Fruit fly (Drosophila melanogaster) whole organism, wandering third instar larva: ENCODE data around the gene CG18262.

Experiments used
- Abd-B ChIP-seq: fragments of >200 bp; optimal IDR thresholded peaks from 2 replicates; lab custom pipeline; 2017; ENCODE audit warnings: missing biosample characterization, missing genetic modification characterization
- CG9705 ChIP-seq: fragments of 200-800 bp; sonication (Bioruptor generic); optimal IDR thresholded peaks from 2 replicates; lab custom pipeline; 2018; ENCODE audit warnings: missing biosample characterization, mild to moderate bottlenecking, missing genetic modification characterization
- Dif ChIP-seq: fragments of 200-275, 200-300 bp; sonication (Bioruptor generic); optimal IDR thresholded peaks from 2 replicates; lab custom pipeline; 2018; ENCODE audit warnings: missing biosample characterization, missing genetic modification characterization; ENCODE audit not compliant: partially characterized antibody
- GATAd ChIP-seq: sonication (Bioruptor generic); optimal IDR thresholded peaks from 2 replicates; lab custom pipeline; 2016; ENCODE audit warnings: missing biosample characterization, missing genetic modification characterization
- HLH106 ChIP-seq: fragments of 200-800 bp; optimal IDR thresholded peaks from 3 replicates; lab custom pipeline; 2019; ENCODE audit warnings: missing biosample characterization, mild to moderate bottlenecking, missing genetic modification characterization, moderate library complexity
- Hnf4 ChIP-seq: fragments of 200-800 bp; sonication (Bioruptor generic); optimal IDR thresholded peaks from 2 replicates; lab custom pipeline; 2016; ENCODE audit warnings: missing biosample characterization, mild to moderate bottlenecking, missing genetic modification characterization
- Hr78 ChIP-seq: fragments of >200 bp; optimal IDR thresholded peaks from 2 replicates; lab custom pipeline; 2017; ENCODE audit warnings: missing biosample characterization, missing genetic modification characterization
- Hr83 ChIP-seq: fragments of 200-300 bp; sonication (Bioruptor generic); optimal IDR thresholded peaks from 2 replicates; lab custom pipeline; 2016; ENCODE audit warnings: missing biosample characterization, mild to moderate bottlenecking, missing genetic modification characterization, moderate library complexity; ENCODE audit not compliant: poor library complexity, severe bottlenecking
- Mio ChIP-seq: sonication (Bioruptor generic); optimal IDR thresholded peaks from 2 replicates; lab custom pipeline; 2016; ENCODE audit warnings: missing biosample characterization, missing genetic modification characterization
- N ChIP-seq: fragments of >200 bp; optimal IDR thresholded peaks from 2 replicates; lab custom pipeline; 2018; ENCODE audit warnings: missing biosample characterization, missing external identifiers, missing genetic modification characterization
- OdsH ChIP-seq: fragments of 200-800 bp; sonication (Bioruptor generic); optimal IDR thresholded peaks from 2 replicates; lab custom pipeline; 2016; ENCODE audit warnings: missing biosample characterization, mild to moderate bottlenecking, missing genetic modification characterization
- Rel ChIP-seq, 2 experiments: fragments of 200-800 bp; sonication (Bioruptor generic) in 1 of 2; optimal IDR thresholded peaks; 2 replicates in 1 of 2; 3 replicates in 1 of 2; lab custom pipeline; 2016 to 2019; ENCODE audit warnings: mild to moderate bottlenecking in 2 of 2, missing biosample characterization in 2 of 2, missing genetic modification characterization in 2 of 2, moderate library complexity in 1 of 2
- Sp1 ChIP-seq: fragments of 200-800 bp; sonication (Bioruptor generic); optimal IDR thresholded peaks from 3 replicates; lab custom pipeline; 2019; ENCODE audit warnings: missing biosample characterization, mild to moderate bottlenecking, missing genetic modification characterization, moderate library complexity
- br ChIP-seq: fragments of 200-800 bp; sonication (Bioruptor generic); optimal IDR thresholded peaks from 2 replicates; lab custom pipeline; 2016; ENCODE audit warnings: missing biosample characterization, missing genetic modification characterization
- brk ChIP-seq: fragments of 200-800 bp; sonication (Bioruptor generic); optimal IDR thresholded peaks from 2 replicates; lab custom pipeline; 2016; ENCODE audit warnings: missing biosample characterization, mild to moderate bottlenecking, missing genetic modification characterization
- dl ChIP-seq, 2 experiments: fragments of 175-275, 200-275 bp in 1 of 2; fragments of 200-275 bp in 1 of 2; sonication (Bioruptor generic); optimal IDR thresholded peaks; lab custom pipeline; 2018; ENCODE audit warnings: mild to moderate bottlenecking in 2 of 2, missing biosample characterization in 2 of 2, missing genetic modification characterization in 2 of 2, moderate library complexity in 2 of 2; ENCODE audit not compliant: partially characterized antibody in 2 of 2, insufficient read depth in 1 of 2
- dmrt93B ChIP-seq: fragments of 200-800 bp; sonication (Bioruptor generic); optimal IDR thresholded peaks from 2 replicates; lab custom pipeline; 2018; ENCODE audit warnings: missing biosample characterization, mild to moderate bottlenecking, missing genetic modification characterization
- dsf ChIP-seq: sonication (Bioruptor generic); optimal IDR thresholded peaks from 2 replicates; lab custom pipeline; 2016; ENCODE audit warnings: missing biosample characterization, missing genetic modification characterization, borderline replicate concordance
- ey ChIP-seq: fragments of 200-800 bp; sonication (Bioruptor generic); optimal IDR thresholded peaks from 2 replicates; lab custom pipeline; 2016; ENCODE audit warnings: missing biosample characterization, missing genetic modification characterization
- foxo ChIP-seq, 2 experiments: fragments of 200-800 bp; sonication (Bioruptor generic); optimal IDR thresholded peaks; 2 replicates in 1 of 2; 3 replicates in 1 of 2; lab custom pipeline; 2016 to 2017; ENCODE audit warnings: missing biosample characterization in 2 of 2, missing genetic modification characterization in 2 of 2
- h ChIP-seq: fragments of 200-800 bp; sonication (Bioruptor generic); optimal IDR thresholded peaks from 3 replicates; lab custom pipeline; 2016; ENCODE audit warnings: missing biosample characterization, mild to moderate bottlenecking, missing genetic modification characterization
- jim ChIP-seq: fragments of 175-275, 200-325 bp; sonication (Bioruptor generic); optimal IDR thresholded peaks from 2 replicates; lab custom pipeline; 2016; ENCODE audit warnings: missing biosample characterization, mild to moderate bottlenecking, missing genetic modification characterization
- psq ChIP-seq: fragments of 200-800 bp; sonication (Bioruptor generic); optimal IDR thresholded peaks from 3 replicates; lab custom pipeline; 2017; ENCODE audit warnings: missing biosample characterization, mild to moderate bottlenecking, missing genetic modification characterization, moderate library complexity
- rgr ChIP-seq: fragments of 200-800 bp; sonication (Bioruptor generic); optimal IDR thresholded peaks from 3 replicates; lab custom pipeline; 2016; ENCODE audit warnings: missing biosample characterization, mild to moderate bottlenecking, missing genetic modification characterization
- sage ChIP-seq: fragments of 200-800 bp; sonication (Bioruptor generic); optimal IDR thresholded peaks from 2 replicates; lab custom pipeline; 2016; ENCODE audit warnings: missing biosample characterization, mild to moderate bottlenecking, missing genetic modification characterization
- sv ChIP-seq: fragments of 200-800 bp; sonication (Bioruptor generic); optimal IDR thresholded peaks from 3 replicates; lab custom pipeline; 2016; ENCODE audit warnings: missing biosample characterization, missing genetic modification characterization
- tai ChIP-seq: sonication (Bioruptor generic); optimal IDR thresholded peaks from 2 replicates; lab custom pipeline; 2016; ENCODE audit warnings: missing biosample characterization, missing genetic modification characterization
- usp ChIP-seq: fragments of >200 bp; optimal IDR thresholded peaks from 2 replicates; lab custom pipeline; 2017; ENCODE audit warnings: missing biosample characterization, missing genetic modification characterization
- woc ChIP-seq: sonication (Bioruptor generic); optimal IDR thresholded peaks from 2 replicates; lab custom pipeline; 2016; ENCODE audit warnings: missing biosample characterization, mild to moderate bottlenecking, missing genetic modification characterization

Gene CG18262

DNA sequence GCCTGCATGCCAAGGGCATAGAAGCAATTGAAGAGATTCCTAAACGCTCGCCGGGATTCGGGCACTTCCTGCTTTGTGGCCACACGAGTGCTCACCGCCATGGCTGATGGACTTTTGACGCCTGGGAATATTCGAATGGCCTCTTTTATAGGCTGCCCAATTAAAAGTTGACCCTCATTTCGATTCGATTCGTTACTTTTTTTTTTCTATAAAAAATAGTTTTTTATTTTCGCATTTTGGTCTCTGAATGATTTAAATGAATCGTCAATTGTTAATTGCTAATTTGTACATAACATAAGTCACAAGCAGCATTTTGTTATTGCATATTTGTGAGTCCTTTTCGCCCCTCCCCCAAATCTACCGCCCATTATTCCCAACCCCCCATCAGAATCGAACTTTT lies 12.9 kb downstream of the CG18262 start, which contains the start of gene Or7a:
Gene Or7a, minus strand, starts transcription at position 101 of the 400 bp plus-strand sequence.
- TF ChIP-seq Mio (GFP tag; lab: Kevin White, UChicago) (no peak), brk (GFP tag; lab: Kevin White, UChicago) (no peak), psq (GFP tag; lab: Kevin White, UChicago) (no peak), dsf (GFP tag; lab: Kevin White, UChicago) (no peak)

DNA sequence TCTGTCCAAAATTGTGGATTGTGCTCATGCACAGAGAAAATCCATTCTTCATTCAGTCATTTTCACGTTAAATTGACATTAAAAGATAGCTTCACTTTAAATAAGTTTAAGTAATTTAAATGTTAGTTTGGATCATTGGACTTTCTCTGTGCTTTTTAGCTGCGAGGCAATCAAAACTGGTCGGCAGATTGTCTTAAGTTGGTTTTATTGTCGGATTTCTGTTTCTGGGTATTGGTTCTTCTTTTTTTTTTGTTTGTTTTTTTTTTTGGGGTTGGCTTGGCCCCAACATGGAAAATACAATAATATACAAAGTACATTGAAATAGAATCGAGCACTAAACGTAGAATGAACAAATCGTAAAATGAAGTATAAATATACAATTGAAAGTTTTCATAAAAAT lies 17.4 kb downstream of the CG18262 start, which contains the start of gene CG2278:
Gene CG2278, minus strand, starts transcription at position 101 of the 400 bp plus-strand sequence.
- no peak for TF ChIP-seq foxo (GFP tag; optimal IDR thresholded peaks at IDR 0.05; lab: Kevin White, UChicago)
- TF ChIP-seq usp, result no peak
- TF ChIP-seq Dif (GFP tag; lab: Kevin White, UChicago), result no peak
- no peak for TF ChIP-seq woc (GFP tag; lab: Kevin White, UChicago)
- TF ChIP-seq br (GFP tag; lab: Kevin White, UChicago), result no peak
- TF ChIP-seq rgr (GFP tag; lab: Kevin White, UChicago), result no peak
- no peak for TF ChIP-seq jim (GFP tag; lab: Kevin White, UChicago)
- no peak for TF ChIP-seq Hnf4 (GFP tag; lab: Kevin White, UChicago)
- TF ChIP-seq ey (GFP tag; lab: Kevin White, UChicago), result no peak
- TF ChIP-seq psq (GFP tag; lab: Kevin White, UChicago), result no peak
- no peak for TF ChIP-seq Sp1 (GFP tag; lab: Kevin White, UChicago)

DNA sequence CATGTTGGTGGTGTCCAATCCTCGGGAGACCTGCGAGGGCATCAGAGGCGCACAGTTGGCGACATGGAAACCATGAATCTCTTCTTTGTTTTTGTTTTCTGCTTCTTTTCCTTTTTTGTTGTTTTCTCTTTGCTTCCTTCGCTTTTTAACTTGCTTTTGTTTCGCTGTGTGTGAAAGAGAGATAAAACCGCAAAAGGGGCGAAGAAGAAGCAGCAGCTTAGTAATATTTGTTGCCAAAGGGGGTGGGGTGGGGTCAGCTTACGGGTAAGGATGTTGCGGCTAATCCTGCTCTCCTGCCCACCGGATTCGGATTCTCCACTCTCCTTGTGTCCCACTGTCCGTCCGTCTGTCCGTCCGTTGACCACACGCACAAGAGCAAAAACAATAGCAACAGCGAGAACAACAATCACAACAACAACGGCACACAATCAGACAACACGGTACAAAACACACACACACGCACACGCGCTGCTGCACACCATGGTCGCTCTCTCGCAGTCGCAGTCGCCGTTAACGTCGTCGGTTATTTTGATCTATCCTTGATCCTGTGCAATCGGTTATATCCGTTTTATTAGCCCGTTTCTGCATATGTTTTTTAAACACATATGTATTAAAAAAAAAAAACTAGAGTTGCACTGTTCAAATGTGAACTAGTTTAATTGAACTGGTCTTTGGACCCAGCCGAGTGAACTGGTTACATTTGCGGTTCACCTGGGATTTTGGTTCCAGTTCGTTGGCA lies 23.7 kb downstream of the CG18262 start:
- TF ChIP-seq psq (GFP tag; lab: Kevin White, UChicago) (peak; percentile 75), sv (no peak)
- TF ChIP-seq, all 38 proteins: peak for 1

- TF ChIP-seq sv (no peak), GATAd (GFP tag; lab: Kevin White, UChicago) (no peak), h (GFP tag; lab: Kevin White, UChicago) (no peak), ey (GFP tag; lab: Kevin White, UChicago) (no peak), jim (GFP tag; lab: Kevin White, UChicago) (no peak), Mio (GFP tag; lab: Kevin White, UChicago) (no peak), usp (no peak), brk (GFP tag; lab: Kevin White, UChicago) (no peak), sage (GFP tag; lab: Kevin White, UChicago) (no peak), tai (GFP tag; lab: Kevin White, UChicago) (no peak), psq (GFP tag; lab: Kevin White, UChicago) (no peak), HLH106 (tag; lab: Kevin White, UChicago) (no peak), Hr78 (GFP tag; lab: Kevin White, UChicago) (no peak), dmrt93B (GFP tag; lab: Kevin White, UChicago) (no peak)
These were observed 24.2 kb downstream of the CG18262 start, which contains the start of gene slpr for dm6 chrX:8177030-8177349. slpr (minus strand) TSS chrX:8177185.

DNA sequence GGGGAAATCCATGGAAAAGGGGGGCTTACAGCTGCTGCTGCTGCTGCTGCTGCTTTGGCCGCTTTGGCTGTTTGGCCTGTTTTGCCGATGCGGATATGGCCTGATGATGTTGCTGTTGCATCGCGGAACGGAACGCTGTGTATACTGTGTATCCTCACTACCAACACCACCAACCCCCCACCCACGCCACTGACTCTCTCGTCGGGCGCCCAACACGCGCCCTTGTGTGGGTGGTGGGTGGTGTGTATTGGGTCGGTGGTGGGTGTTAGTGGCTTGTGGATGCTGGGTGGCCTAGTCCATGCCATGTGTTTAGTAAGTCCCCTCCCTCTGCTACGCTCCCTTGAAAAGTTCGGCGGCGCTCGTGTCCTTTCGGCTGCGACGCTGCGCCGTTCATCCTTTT lies 25.0 kb downstream of the CG18262 start:
- TF ChIP-seq Rel (GFP tag; optimal IDR thresholded peaks at IDR 0.05; lab: Kevin White, UChicago), result no peak
- TF ChIP-seq Rel (tag; optimal IDR thresholded peaks at IDR 0.05; lab: Kevin White, UChicago), result no peak

dm6 chrX:8178165-8178955 lies 25.6 kb downstream of the CG18262 start, which contains the start of gene sdt:
sdt (plus strand) TSS chrX:8178549.
- TF ChIP-seq OdsH (no peak), N (no peak), dl (GFP tag; optimal IDR thresholded peaks at IDR 0.05; lab: Kevin White, UChicago; ENCODE audit: insufficient read depth in 1 of 2, partially characterized antibody in 2 of 2) (no peak), rgr (GFP tag; lab: Kevin White, UChicago) (no peak), Abd-B (GFP tag; lab: Kevin White, UChicago) (no peak), br (GFP tag; lab: Kevin White, UChicago) (no peak), Mio (GFP tag; lab: Kevin White, UChicago) (no peak), Hr78 (GFP tag; lab: Kevin White, UChicago) (no peak), Hr83 (GFP tag; lab: Kevin White, UChicago) (no peak), psq (GFP tag; lab: Kevin White, UChicago) (no peak), dmrt93B (GFP tag; lab: Kevin White, UChicago) (no peak), woc (GFP tag; lab: Kevin White, UChicago) (no peak), CG9705 (no peak)
